Worm (Caenorhabditis elegans) whole organism, young adult: ENCODE data around the gene oac-42.

Experiments
- B0336.3 ChIP-seq: fragments of 200-800 bp; sonication (Bioruptor generic); IDR thresholded peaks from 2 replicates; pipeline ENCODE4 v1.3.6; 2022; ENCODE audit warnings: missing genetic modification characterization, missing compliant biosample characterization
- F57A8.1 ChIP-seq: fragments of 200-800 bp; sonication (Bioruptor generic); optimal IDR thresholded peaks from 2 replicates; lab custom pipeline; 2018; ENCODE audit warnings: mild to moderate bottlenecking, missing genetic modification characterization, moderate library complexity, missing compliant biosample characterization
- ama-1 ChIP-seq, 3 experiments: fragments of 150-350 bp in 1 of 3; sonication (generic microtip) in 2 of 3; optimal IDR thresholded peaks; 2 replicates each; lab custom pipeline; 2014 to 2018; ENCODE audit warnings: missing biosample characterization in 2 of 3, missing genetic modification characterization in 2 of 3, missing genetic modification reagents in 2 of 3
- attf-6 ChIP-seq: fragments of 200-800 bp; sonication (Bioruptor generic); IDR thresholded peaks from 2 replicates; pipeline ENCODE4 v1.3.6; 2022; ENCODE audit warnings: missing genetic modification reagents, missing genetic modification characterization, missing compliant biosample characterization
- egrh-3 ChIP-seq: fragments of 200-800 bp; sonication (Bioruptor generic); IDR thresholded peaks from 2 replicates; pipeline ENCODE4 v1.3.6; 2022; ENCODE audit warnings: missing genetic modification reagents, missing genetic modification characterization, missing compliant biosample characterization
- ekl-4 ChIP-seq: fragments of 200-800 bp; sonication (Bioruptor generic); IDR thresholded peaks from 2 replicates; pipeline ENCODE4 v1.3.6; 2022; ENCODE audit warnings: missing genetic modification reagents, missing genetic modification characterization, missing compliant biosample characterization
- ets-4 ChIP-seq: fragments of 200-800 bp; sonication (Bioruptor generic); optimal IDR thresholded peaks from 2 replicates; lab custom pipeline; 2018; ENCODE audit warnings: mild to moderate bottlenecking, missing genetic modification characterization, missing compliant biosample characterization
- lin-26 ChIP-seq: fragments of 200-800 bp; sonication (Bioruptor generic); IDR thresholded peaks from 2 replicates; pipeline ENCODE4 v1.3.6; 2022; ENCODE audit warnings: missing genetic modification reagents, missing genetic modification characterization, missing compliant biosample characterization
- lsl-1 ChIP-seq: fragments of 200-800 bp; sonication (Bioruptor generic); optimal IDR thresholded peaks from 2 replicates; lab custom pipeline; 2018; ENCODE audit warnings: mild to moderate bottlenecking, missing genetic modification characterization, moderate library complexity, missing compliant biosample characterization
- madf-3 ChIP-seq: fragments of 200-800 bp; sonication (Bioruptor generic); IDR thresholded peaks from 2 replicates; pipeline ENCODE4 v1.3.6; 2022; ENCODE audit warnings: missing genetic modification reagents, missing genetic modification characterization, missing compliant biosample characterization
- nhr-90 ChIP-seq: sonication (generic microtip); optimal IDR thresholded peaks from 2 replicates; lab custom pipeline; 2016; ENCODE audit warnings: missing genotype, mild to moderate bottlenecking, missing genetic modification characterization, missing compliant biosample characterization
- rec-8 ChIP-seq, 2 experiments: sonication (generic microtip); optimal IDR thresholded peaks; 2 replicates each; lab custom pipeline; 2016; ENCODE audit warnings: mild to moderate bottlenecking in 2 of 2, missing genetic modification characterization in 2 of 2, missing genetic modification reagents in 2 of 2, missing genotype in 2 of 2, missing biosample characterization in 1 of 2, missing compliant biosample characterization in 1 of 2, moderate library complexity in 1 of 2

DNA sequence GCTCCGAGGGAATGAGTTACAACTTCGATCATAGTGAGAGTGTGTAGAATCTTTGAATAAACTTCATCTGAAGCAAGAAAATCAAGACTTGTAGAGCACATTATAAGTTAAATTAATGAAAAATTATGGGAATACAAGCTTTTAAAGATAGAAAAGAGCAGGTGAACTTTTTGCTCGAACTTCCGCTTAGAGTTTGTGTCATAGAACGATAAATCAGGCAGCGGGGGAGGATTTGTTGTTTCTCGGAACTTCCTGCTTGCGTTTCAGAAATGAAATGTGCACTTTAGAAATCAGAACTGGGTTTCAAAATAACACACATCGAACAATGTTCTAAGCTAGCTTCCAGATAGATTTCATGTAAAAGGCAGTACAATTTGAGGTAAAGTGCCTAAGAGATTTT, 43.5 kb downstream of the oac-42 start, which contains the start of gene srh-149:
- TF ChIP-seq nhr-90: no peak
- no peak for TF ChIP-seq ama-1 (optimal IDR thresholded peaks at IDR 0.05; lab: Kevin White, UChicago)
- TF ChIP-seq ama-1 (GFP tag; optimal IDR thresholded peaks at IDR 0.05; lab: Kevin White, UChicago): no peak
- no peak for TF ChIP-seq attf-6 (GFP tag; lab: Robert Waterston, UW)
- no peak for TF ChIP-seq ekl-4 (GFP tag; lab: Robert Waterston, UW)
- TF ChIP-seq lin-26 (GFP tag; lab: Robert Waterston, UW): no peak
- TF ChIP-seq madf-3 (GFP tag; lab: Robert Waterston, UW): no peak
- TF ChIP-seq F57A8.1 (GFP tag; lab: Kevin White, UChicago): no peak
- no peak for TF ChIP-seq ets-4 (GFP tag; lab: Kevin White, UChicago)
- TF ChIP-seq B0336.3 (GFP tag; lab: Robert Waterston, UW): no peak
- TF ChIP-seq lsl-1 (GFP tag; lab: Kevin White, UChicago): no peak
- TF ChIP-seq egrh-3 (GFP tag; lab: Robert Waterston, UW): no peak
- TF ChIP-seq rec-8 (tag; optimal IDR thresholded peaks at IDR 0.05; lab: Kevin White, UChicago): no peak
